Worm (Caenorhabditis elegans): ENCODE measurements around the gene srb-3.

- TF ChIP-seq skn-1 (tag; optimal IDR thresholded peaks at IDR 0.05) (no peak), nhr-25 (tag; optimal IDR thresholded peaks at IDR 0.05; ENCODE audit: borderline replicate concordance, insufficient read depth) (no peak), dve-1 (tag; optimal IDR thresholded peaks at IDR 0.05; ENCODE audit: insufficient read depth) (peak; percentile 42), hmg-1.1 (GFP tag; IDR thresholded peaks at IDR 0.05) (no peak), tag-97 (GFP tag; IDR thresholded peaks at IDR 0.05) (no peak), nhr-10 (tag; optimal IDR thresholded peaks at IDR 0.05) (no peak), ceh-82 (tag; optimal IDR thresholded peaks at IDR 0.05) (no peak), nhr-237 (tag; optimal IDR thresholded peaks at IDR 0.05) (no peak), fos-1 (tag; optimal IDR thresholded peaks at IDR 0.05) (no peak), nhr-6 (tag; optimal IDR thresholded peaks at IDR 0.05) (no peak)
Measured at ce11 chrII:5186870-5187269, 20.2 kb upstream of the srb-3 start.

Data from whole organism, L4 larva.